Fruit fly (Drosophila melanogaster) whole organism, embryonic: ENCODE results near the gene CG33668.
A peak's percentile ranks its signal among the peaks of the same experiment; 100 is the strongest.

Experiments
- Abd-B ChIP-seq: fragments of 200-800 bp; sonication (Bioruptor generic); optimal IDR thresholded peaks from 2 replicates; lab custom pipeline; 2018; ENCODE audit warnings: missing biosample characterization, mild to moderate bottlenecking, missing genetic modification characterization, moderate library complexity
- Bgb ChIP-seq: fragments of 200-800 bp; sonication (Bioruptor generic); IDR thresholded peaks from 2 replicates; pipeline ENCODE4 v1.3.6; 2022; ENCODE audit warnings: missing biosample characterization, missing genetic modification characterization; ENCODE audit not compliant: partially characterized antibody
- CG10959 ChIP-seq: fragments of 200-800 bp; sonication (Bioruptor generic); IDR thresholded peaks from 2 replicates; pipeline ENCODE4 v1.3.6; 2022; ENCODE audit warnings: missing biosample characterization, missing genetic modification characterization
- CG12219 ChIP-seq: fragments of 200-800 bp; sonication (Bioruptor generic); optimal IDR thresholded peaks from 3 replicates; lab custom pipeline; 2018; ENCODE audit warnings: missing biosample characterization, mild to moderate bottlenecking, missing genetic modification characterization
- CG13123 ChIP-seq: fragments of 200-800 bp; sonication (Bioruptor generic); optimal IDR thresholded peaks from 2 replicates; lab custom pipeline; 2016; ENCODE audit warnings: missing biosample characterization, missing genetic modification characterization
- CG13287 ChIP-seq: fragments of 200-800 bp; sonication (Bioruptor generic); IDR thresholded peaks from 2 replicates; pipeline ENCODE4 v1.3.6; 2022; ENCODE audit warnings: missing biosample characterization, missing genetic modification characterization; ENCODE audit not compliant: partially characterized antibody
- CG13424 ChIP-seq: fragments of 200-800 bp; sonication (Bioruptor generic); optimal IDR thresholded peaks from 2 replicates; lab custom pipeline; 2019; ENCODE audit warnings: missing biosample characterization, mild to moderate bottlenecking, missing genetic modification characterization, moderate library complexity
- CG15011 ChIP-seq: fragments of 200-800 bp; sonication (Bioruptor generic); optimal IDR thresholded peaks from 3 replicates; lab custom pipeline; 2018; ENCODE audit warnings: missing biosample characterization, mild to moderate bottlenecking, missing genetic modification characterization
- CG1602 ChIP-seq: fragments of 200-800 bp; sonication (Bioruptor generic); optimal IDR thresholded peaks from 3 replicates; lab custom pipeline; 2016; ENCODE audit warnings: missing biosample characterization, missing genetic modification characterization
- CG1603 ChIP-seq: fragments of 200-800 bp; sonication (Bioruptor generic); optimal IDR thresholded peaks from 2 replicates; lab custom pipeline; 2019; ENCODE audit warnings: missing biosample characterization, mild to moderate bottlenecking, missing genetic modification characterization, moderate library complexity
- CG17186 ChIP-seq: fragments of 200-800 bp; sonication (Bioruptor generic); optimal IDR thresholded peaks from 3 replicates; lab custom pipeline; 2017; ENCODE audit warnings: missing biosample characterization, missing genetic modification reagents, missing genetic modification characterization
- CG18262 ChIP-seq: fragments of 200-800 bp; optimal IDR thresholded peaks from 3 replicates; lab custom pipeline; 2019; ENCODE audit warnings: missing biosample characterization, mild to moderate bottlenecking, missing genetic modification characterization, moderate library complexity
- CG18599 ChIP-seq: fragments of 200-800 bp; sonication (Bioruptor generic); optimal IDR thresholded peaks from 3 replicates; lab custom pipeline; 2017; ENCODE audit warnings: missing biosample characterization, missing genetic modification characterization, mild to moderate bottlenecking, moderate library complexity, missing genetic modification reagents
- CG3995 ChIP-seq: fragments of 200-800 bp; sonication (Bioruptor generic); optimal IDR thresholded peaks from 3 replicates; lab custom pipeline; 2016; ENCODE audit warnings: missing biosample characterization, missing genetic modification characterization
- CG4282 ChIP-seq: fragments of 200-800 bp; sonication (Bioruptor generic); optimal IDR thresholded peaks from 2 replicates; lab custom pipeline; 2016; ENCODE audit warnings: missing biosample characterization, missing genetic modification characterization
- CG7928 ChIP-seq: fragments of 200-800 bp; sonication (Bioruptor generic); optimal IDR thresholded peaks from 2 replicates; lab custom pipeline; 2017; ENCODE audit warnings: missing biosample characterization, mild to moderate bottlenecking, missing genetic modification characterization
- CG7963 ChIP-seq: fragments of 200-800 bp; sonication (Bioruptor generic); IDR thresholded peaks from 3 replicates; pipeline ENCODE4 v1.3.6; 2022; ENCODE audit warnings: missing biosample characterization, missing genetic modification characterization; ENCODE audit not compliant: partially characterized antibody
- CG7987 ChIP-seq: fragments of 200-800 bp; sonication (Bioruptor generic); optimal IDR thresholded peaks from 2 replicates; lab custom pipeline; 2018; ENCODE audit warnings: missing biosample characterization, mild to moderate bottlenecking, missing genetic modification characterization, moderate library complexity
- CG8290 ChIP-seq, 3 experiments: fragments of 200-800 bp; sonication (Bioruptor generic); optimal IDR thresholded peaks; 2 replicates each; lab custom pipeline; 2016 to 2019; ENCODE audit warnings: missing biosample characterization in 3 of 3, missing genetic modification characterization in 3 of 3, mild to moderate bottlenecking in 2 of 3, moderate library complexity in 1 of 3
- CG9797 ChIP-seq: fragments of 200-800 bp; sonication (Bioruptor generic); optimal IDR thresholded peaks from 3 replicates; lab custom pipeline; 2018; ENCODE audit warnings: missing biosample characterization, mild to moderate bottlenecking, missing genetic modification characterization
- CTCF ChIP-seq: fragments of 200-800 bp; sonication (Bioruptor generic); optimal IDR thresholded peaks from 2 replicates; lab custom pipeline; 2017; ENCODE audit warnings: missing biosample characterization, mild to moderate bottlenecking, missing genetic modification characterization, moderate library complexity
- Chrac-16 ChIP-seq: fragments of 200-800 bp; sonication (Bioruptor generic); optimal IDR thresholded peaks from 3 replicates; lab custom pipeline; 2016; ENCODE audit warnings: missing biosample characterization, missing genetic modification characterization
- Doc3 ChIP-seq: fragments of 200-800 bp; sonication (Bioruptor generic); IDR thresholded peaks from 3 replicates; pipeline ENCODE4 v1.3.6; 2022; ENCODE audit warnings: missing biosample characterization, missing genetic modification characterization; ENCODE audit not compliant: partially characterized antibody
- Elba2 ChIP-seq: fragments of 200-800 bp; sonication (Bioruptor generic); optimal IDR thresholded peaks from 3 replicates; lab custom pipeline; 2016; ENCODE audit warnings: missing biosample characterization, missing genetic modification characterization
- Hr78 ChIP-seq, 2 experiments: fragments of 200-800 bp in 1 of 2; fragments of >200 bp in 1 of 2; sonication (Bioruptor generic) in 1 of 2; optimal IDR thresholded peaks; 2 replicates each; lab custom pipeline; 2017 to 2019; ENCODE audit warnings: missing biosample characterization in 2 of 2, missing genetic modification characterization in 2 of 2, mild to moderate bottlenecking in 1 of 2, moderate library complexity in 1 of 2
- NFAT ChIP-seq: fragments of 200-800 bp; sonication (Bioruptor generic); IDR thresholded peaks from 2 replicates; pipeline ENCODE4 v1.3.6; 2022; ENCODE audit warnings: missing biosample characterization, missing genetic modification characterization
- Neu2 ChIP-seq: fragments of 200-800 bp; sonication (Bioruptor generic); optimal IDR thresholded peaks from 3 replicates; lab custom pipeline; 2016; ENCODE audit warnings: missing biosample characterization, missing genetic modification characterization, borderline replicate concordance
- Usf ChIP-seq: fragments of 200-800 bp; sonication (Bioruptor generic); optimal IDR thresholded peaks from 2 replicates; lab custom pipeline; 2017; ENCODE audit warnings: missing genotype, missing biosample characterization, missing genetic modification characterization
- ac ChIP-seq: fragments of 200-800 bp; sonication (Bioruptor generic); optimal IDR thresholded peaks from 3 replicates; lab custom pipeline; 2017; ENCODE audit warnings: missing biosample characterization, mild to moderate bottlenecking, missing genetic modification characterization
- bbx ChIP-seq: fragments of 200-800 bp; sonication (Bioruptor generic); IDR thresholded peaks from 2 replicates; pipeline ENCODE4 v1.3.6; 2022; ENCODE audit warnings: missing biosample characterization, missing genetic modification characterization; ENCODE audit not compliant: partially characterized antibody
- chn ChIP-seq: fragments of 200-800 bp; sonication (Bioruptor generic); optimal IDR thresholded peaks from 2 replicates; lab custom pipeline; 2016; ENCODE audit warnings: missing biosample characterization, missing genetic modification characterization
- ci ChIP-seq: fragments of 200-800 bp; sonication (Bioruptor generic); IDR thresholded peaks from 3 replicates; pipeline ENCODE4 v1.3.6; 2022; ENCODE audit warnings: missing biosample characterization, missing genetic modification characterization
- corto ChIP-seq: fragments of 200-800 bp; sonication (Bioruptor generic); optimal IDR thresholded peaks from 2 replicates; lab custom pipeline; 2016; ENCODE audit warnings: missing biosample characterization, mild to moderate bottlenecking, missing genetic modification characterization, moderate library complexity
- en ChIP-seq: fragments of 200-800 bp; sonication (Bioruptor generic); optimal IDR thresholded peaks from 2 replicates; lab custom pipeline; 2016; ENCODE audit warnings: missing biosample characterization, missing genetic modification characterization
- eve ChIP-seq, 2 experiments: fragments of >200 bp; optimal IDR thresholded peaks; 2 replicates each; lab custom pipeline; 2017; ENCODE audit warnings: missing biosample characterization in 2 of 2, missing genetic modification characterization in 2 of 2
- fd64A ChIP-seq: fragments of 200-800 bp; sonication (Bioruptor generic); optimal IDR thresholded peaks from 3 replicates; lab custom pipeline; 2018; ENCODE audit warnings: missing biosample characterization, mild to moderate bottlenecking, missing genetic modification characterization
- fd96Cb ChIP-seq: fragments of 200-800 bp; sonication (Bioruptor generic); optimal IDR thresholded peaks from 2 replicates; lab custom pipeline; 2018; ENCODE audit warnings: missing biosample characterization, mild to moderate bottlenecking, missing genetic modification characterization, moderate library complexity
- fru ChIP-seq: fragments of >200 bp; optimal IDR thresholded peaks from 2 replicates; lab custom pipeline; 2017
- ind ChIP-seq: fragments of 200-800 bp; sonication (Bioruptor generic); optimal IDR thresholded peaks from 3 replicates; lab custom pipeline; 2016; ENCODE audit warnings: missing biosample characterization, missing genetic modification characterization
- onecut ChIP-seq: fragments of 200-800 bp; sonication (Bioruptor generic); IDR thresholded peaks from 2 replicates; pipeline ENCODE4 v1.3.6; 2022; ENCODE audit warnings: missing biosample characterization, missing genetic modification characterization
- pho ChIP-seq: fragments of 200-800 bp; sonication (Bioruptor generic); optimal IDR thresholded peaks from 2 replicates; lab custom pipeline; 2016; ENCODE audit warnings: missing biosample characterization, missing genetic modification characterization
- phol ChIP-seq: fragments of 200-800 bp; sonication (Bioruptor generic); optimal IDR thresholded peaks from 3 replicates; lab custom pipeline; 2018; ENCODE audit warnings: missing biosample characterization, mild to moderate bottlenecking, missing genetic modification characterization, moderate library complexity
- pnt ChIP-seq: fragments of 200-800 bp; sonication (Bioruptor generic); optimal IDR thresholded peaks from 3 replicates; lab custom pipeline; 2016; ENCODE audit warnings: missing biosample characterization, missing genetic modification characterization
- prd ChIP-seq, 3 experiments: fragments of >200 bp in 2 of 3; fragments of 200-800 bp in 1 of 3; sonication (Bioruptor generic) in 1 of 3; optimal IDR thresholded peaks in 2 of 3; IDR thresholded peaks in 1 of 3; 2 replicates in 2 of 3; 3 replicates in 1 of 3; pipeline versions ENCODE4 v1.3.6 to Lab custom; 2017 to 2022; ENCODE audit warnings: missing biosample characterization in 1 of 3, missing genetic modification characterization in 1 of 3
- psq ChIP-seq: fragments of 200-800 bp; sonication (Bioruptor generic); optimal IDR thresholded peaks from 2 replicates; lab custom pipeline; 2017; ENCODE audit warnings: missing biosample characterization, missing genetic modification characterization
- row ChIP-seq: fragments of 200-800 bp; sonication (Bioruptor generic); IDR thresholded peaks from 3 replicates; pipeline ENCODE4 v1.3.6; 2022; ENCODE audit warnings: missing biosample characterization, missing genetic modification characterization
- shn ChIP-seq: fragments of 200-800 bp; sonication (Bioruptor generic); optimal IDR thresholded peaks from 3 replicates; lab custom pipeline; 2016; ENCODE audit warnings: missing biosample characterization, missing genetic modification characterization
- sima ChIP-seq: fragments of 200-800 bp; sonication (Bioruptor generic); optimal IDR thresholded peaks from 2 replicates; lab custom pipeline; 2016; ENCODE audit warnings: missing biosample characterization, missing genetic modification characterization
- sob ChIP-seq: fragments of 200-800 bp; sonication (Bioruptor generic); IDR thresholded peaks from 2 replicates; pipeline ENCODE4 v1.3.6; 2022; ENCODE audit warnings: missing biosample characterization, missing genetic modification characterization
- stwl ChIP-seq: fragments of 200-800 bp; sonication (Bioruptor generic); optimal IDR thresholded peaks from 3 replicates; lab custom pipeline; 2018; ENCODE audit warnings: missing biosample characterization, mild to moderate bottlenecking, missing genetic modification characterization, moderate library complexity
- tup ChIP-seq: fragments of 200-800 bp; sonication (Bioruptor generic); optimal IDR thresholded peaks from 2 replicates; lab custom pipeline; 2016; ENCODE audit warnings: missing biosample characterization, mild to moderate bottlenecking, missing genetic modification characterization, moderate library complexity
- unc-4 ChIP-seq: fragments of 200-800 bp; sonication (Bioruptor generic); IDR thresholded peaks from 2 replicates; pipeline ENCODE4 v1.3.6; 2022; ENCODE audit warnings: missing biosample characterization, missing genetic modification characterization; ENCODE audit not compliant: partially characterized antibody

CG33668 gene

DNA sequence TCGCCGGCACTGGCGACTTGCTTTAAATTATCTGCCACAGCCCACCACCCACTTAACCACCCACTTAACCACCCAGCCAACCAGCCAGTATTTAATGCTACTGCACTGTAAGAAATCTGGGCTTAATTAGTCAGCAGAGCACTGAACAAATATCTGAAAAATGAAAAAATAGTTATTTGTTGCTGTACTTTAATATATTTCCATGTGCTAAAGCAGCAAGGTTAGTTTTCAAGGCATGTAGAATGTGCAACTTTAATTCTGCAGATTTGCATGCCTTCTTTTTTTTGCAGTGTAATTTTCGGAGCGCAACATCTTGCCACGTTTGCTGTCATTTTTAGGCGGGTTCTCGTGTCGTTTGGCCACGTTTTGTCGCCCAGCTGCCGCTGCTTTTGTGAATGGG is 43.6 kb downstream of the CG33668 start (continued):
- peak; percentile 0 for TF ChIP-seq Abd-B (GFP tag; lab: Kevin White, UChicago)
- peak; percentile 22 for TF ChIP-seq CG18262 (tag; lab: Kevin White, UChicago)
- TF ChIP-seq pho (GFP tag; lab: Kevin White, UChicago): no peak
- TF ChIP-seq CG15011 (GFP tag; lab: Kevin White, UChicago): peak; percentile 37
- TF ChIP-seq CG7963: no peak
- TF ChIP-seq ind (GFP tag; lab: Kevin White, UChicago): peak; percentile 53
- TF ChIP-seq Bgb: no peak
- TF ChIP-seq CG3995: no peak
- TF ChIP-seq Hr78 (GFP tag; optimal IDR thresholded peaks at IDR 0.05; lab: Kevin White, UChicago): no peak
- peak; percentile 40 for TF ChIP-seq phol
- no peak for TF ChIP-seq corto
- TF ChIP-seq fd96Cb (tag; lab: Kevin White, UChicago): peak; percentile 49
- TF ChIP-seq fru (lab: Kevin White, UChicago): no peak
- peak; percentile 84 for TF ChIP-seq CG18599 (GFP tag; lab: Kevin White, UChicago)
- TF ChIP-seq CG8290 (GFP tag; optimal IDR thresholded peaks at IDR 0.05; lab: Kevin White, UChicago): no peak
- peak in 1 of 2 experiments; percentile 67 for TF ChIP-seq CG8290 (tag; optimal IDR thresholded peaks at IDR 0.05; lab: Kevin White, UChicago)
- no peak for TF ChIP-seq Neu2 (GFP tag; lab: Kevin White, UChicago)
- no peak for TF ChIP-seq NFAT (GFP tag; lab: Robert Waterston, UW)
- TF ChIP-seq psq (GFP tag; lab: Kevin White, UChicago): no peak
- TF ChIP-seq CG7928 (GFP tag; lab: Kevin White, UChicago): no peak
- TF ChIP-seq ci (GFP tag; lab: Robert Waterston, UW): peak; percentile 53; the same call in 1 of the 3 replicates
- TF ChIP-seq en (GFP tag; lab: Kevin White, UChicago): no peak
- TF ChIP-seq onecut (GFP tag; lab: Robert Waterston, UW): no peak
- no peak for TF ChIP-seq Elba2 (GFP tag; lab: Kevin White, UChicago)
- TF ChIP-seq ac (GFP tag; lab: Kevin White, UChicago): no peak
- no peak for TF ChIP-seq CG7987 (GFP tag; lab: Kevin White, UChicago)
- no peak for TF ChIP-seq CTCF
- TF ChIP-seq Doc3: no peak
- no peak for TF ChIP-seq sima
- TF ChIP-seq eve (GFP tag; optimal IDR thresholded peaks at IDR 0.05; lab: Kevin White, UChicago): no peak
- TF ChIP-seq CG10959 (GFP tag; lab: Robert Waterston, UW): no peak
- TF ChIP-seq sob (GFP tag; lab: Robert Waterston, UW): 0 out of 2 replicates have a peak, but pooled peaks have one; percentile 23
- TF ChIP-seq tup: no peak
- no peak for TF ChIP-seq CG13287 (GFP tag; lab: Robert Waterston, UW)
- no peak for TF ChIP-seq shn (GFP tag; lab: Kevin White, UChicago)
- TF ChIP-seq CG12219 (GFP tag; lab: Kevin White, UChicago): peak; percentile 36
- no peak for TF ChIP-seq Usf (GFP tag; lab: Kevin White, UChicago)
- no peak for TF ChIP-seq CG4282
- TF ChIP-seq, all 482 proteins: peak for 173

DNA sequence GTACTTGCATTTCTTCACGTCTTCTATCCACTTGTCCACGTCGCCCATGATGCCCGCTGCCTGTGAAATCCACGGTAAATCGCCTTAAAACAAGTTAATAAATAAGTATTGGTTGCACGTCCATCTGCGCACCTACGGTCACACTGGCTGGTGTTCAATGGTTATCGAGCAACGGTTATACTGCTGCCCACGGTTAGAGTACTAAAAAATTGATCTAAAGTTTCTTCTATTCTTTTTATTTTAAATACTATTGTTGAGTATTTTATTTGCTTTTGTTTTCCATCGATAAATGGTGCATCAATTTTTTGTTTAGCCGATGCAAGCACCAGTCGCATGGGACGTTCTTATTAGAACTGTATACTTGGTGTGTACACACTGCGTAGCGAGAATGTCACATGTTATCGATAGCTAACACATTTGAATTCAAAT is 46.5 kb downstream of the CG33668 start, which contains the start of gene PpV:
Gene PpV, minus strand, starts transcription at position 147 of the 429 bp plus-strand sequence.
- peak; percentile 89 for TF ChIP-seq CG9797
- TF ChIP-seq CG13123 (GFP tag; lab: Kevin White, UChicago): no peak
- TF ChIP-seq bbx (GFP tag; lab: Robert Waterston, UW): peak; percentile 7; the same call in 1 of the 2 replicates
- peak; percentile 28 for TF ChIP-seq CG17186
- TF ChIP-seq stwl (tag; lab: Kevin White, UChicago): peak; percentile 90
- no peak for TF ChIP-seq Chrac-16 (GFP tag; lab: Kevin White, UChicago)
- TF ChIP-seq prd (optimal IDR thresholded peaks at IDR 0.05; lab: Kevin White, UChicago): no peak
- TF ChIP-seq prd (GFP tag; IDR thresholded peaks at IDR 0.05; lab: Robert Waterston, UW): no peak
- TF ChIP-seq fd64A (GFP tag; lab: Kevin White, UChicago): no peak
- TF ChIP-seq row: no peak
- no peak for TF ChIP-seq chn (GFP tag; lab: Kevin White, UChicago)
- peak; percentile 56; the same call in 1 of the 2 replicates for TF ChIP-seq unc-4 (GFP tag; lab: Robert Waterston, UW)
- TF ChIP-seq pnt (GFP tag; lab: Kevin White, UChicago): no peak
- TF ChIP-seq CG1602 (GFP tag; lab: Kevin White, UChicago): no peak
- TF ChIP-seq CG13424 (tag; lab: Kevin White, UChicago): peak; percentile 13
- TF ChIP-seq CG1603 (tag; lab: Kevin White, UChicago): peak; percentile 62
- peak; percentile 37 for TF ChIP-seq CG18599 (GFP tag; lab: Kevin White, UChicago)
